Worm (Caenorhabditis elegans): ENCODE data around the gene best-23.

ce11 chrII:7928600-7928999 lies 21.2 kb upstream of the best-23 start, which contains the start of gene spv-1:
- no peak for TF ChIP-seq ceh-14 (tag; optimal IDR thresholded peaks at IDR 0.05)
- no peak for TF ChIP-seq eyg-1 (tag; optimal IDR thresholded peaks at IDR 0.05)
- no peak for TF ChIP-seq pqm-1 (tag; optimal IDR thresholded peaks at IDR 0.05)
- TF ChIP-seq elt-4 (tag; optimal IDR thresholded peaks at IDR 0.05) = no peak
- no peak for TF ChIP-seq gmeb-2 (tag; optimal IDR thresholded peaks at IDR 0.05)
- no peak for TF ChIP-seq C08G9.2 (tag; optimal IDR thresholded peaks at IDR 0.05)
- TF ChIP-seq sox-4 (tag; optimal IDR thresholded peaks at IDR 0.05) = no peak
- no peak for TF ChIP-seq che-1 (tag; optimal IDR thresholded peaks at IDR 0.05)
- TF ChIP-seq ztf-16 (tag; optimal IDR thresholded peaks at IDR 0.05) = no peak
- TF ChIP-seq unc-86 (tag; optimal IDR thresholded peaks at IDR 0.05) = no peak
- TF ChIP-seq unc-3 (GFP tag; conservative IDR thresholded peaks at IDR 0.05) = no peak
- TF ChIP-seq unc-3 (tag; optimal IDR thresholded peaks at IDR 0.05) = no peak
- no peak for TF ChIP-seq ceh-24 (tag; optimal IDR thresholded peaks at IDR 0.05)
- no peak for TF ChIP-seq ceh-6 (GFP tag; optimal IDR thresholded peaks at IDR 0.05)
